Worm (Caenorhabditis elegans) whole organism, L3 larva: ENCODE data around the gene hpo-29.

Experiments used
- aly-2 ChIP-seq: fragments of 150-350 bp; optimal IDR thresholded peaks from 2 replicates; lab custom pipeline; 2014; ENCODE audit warnings: missing biosample characterization, missing genetic modification characterization
- ama-1 ChIP-seq: fragments of 150-350 bp; optimal IDR thresholded peaks from 2 replicates; lab custom pipeline; 2018
- ceh-28 ChIP-seq: fragments of 150-350 bp; optimal IDR thresholded peaks from 2 replicates; lab custom pipeline; 2014; ENCODE audit warnings: missing biosample characterization, missing genetic modification reagents, missing genetic modification characterization
- daf-12 ChIP-seq: fragments of 150-350 bp; optimal IDR thresholded peaks from 2 replicates; lab custom pipeline; 2014; ENCODE audit warnings: missing biosample characterization, missing genetic modification reagents, missing genetic modification characterization
- elt-3 ChIP-seq, 3 experiments: fragments of 150-350 bp in 1 of 3; sonication (generic microtip) in 2 of 3; optimal IDR thresholded peaks; 2 replicates in 2 of 3; 4 replicates in 1 of 3; lab custom pipeline; 2014 to 2017; ENCODE audit warnings: missing biosample characterization in 3 of 3, missing genetic modification characterization in 3 of 3
- nfya-1 ChIP-seq: sonication (generic microtip); optimal IDR thresholded peaks from 2 replicates; lab custom pipeline; 2017; ENCODE audit warnings: missing genetic modification characterization, mild to moderate bottlenecking, missing compliant biosample characterization, antibody characterized with exemption, moderate library complexity; ENCODE audit not compliant: insufficient read depth
- nhr-237 ChIP-seq: fragments of 150-350 bp; optimal IDR thresholded peaks from 2 replicates; lab custom pipeline; 2014; ENCODE audit warnings: missing biosample characterization, missing genetic modification characterization
- nhr-77 ChIP-seq: fragments of 150-350 bp; optimal IDR thresholded peaks from 2 replicates; lab custom pipeline; 2014; ENCODE audit warnings: missing biosample characterization, missing genetic modification characterization
- snpc-4 ChIP-seq: fragments of 150-350 bp; optimal IDR thresholded peaks from 2 replicates; lab custom pipeline; 2014; ENCODE audit warnings: missing biosample characterization, missing genetic modification characterization
- tbx-2 ChIP-seq: sonication (generic microtip); optimal IDR thresholded peaks from 2 replicates; lab custom pipeline; 2016; ENCODE audit warnings: mild to moderate bottlenecking, missing genetic modification characterization, missing compliant biosample characterization
- unc-62 ChIP-seq: fragments of 150-350 bp; sonication (generic microtip); optimal IDR thresholded peaks from 4 replicates; lab custom pipeline; 2014; ENCODE audit warnings: missing biosample characterization, missing genetic modification reagents, missing genetic modification characterization
- zag-1 ChIP-seq: fragments of 150-350 bp; optimal IDR thresholded peaks from 2 replicates; lab custom pipeline; 2014; ENCODE audit warnings: missing biosample characterization, missing genetic modification characterization
- ztf-11 ChIP-seq: fragments of 150-350 bp; optimal IDR thresholded peaks from 2 replicates; lab custom pipeline; 2014; ENCODE audit warnings: missing biosample characterization, missing genetic modification characterization
- ztf-4 ChIP-seq: fragments of 150-350 bp; optimal IDR thresholded peaks from 2 replicates; lab custom pipeline; 2014; ENCODE audit warnings: missing biosample characterization, missing genetic modification characterization

- TF ChIP-seq nhr-237 (tag; lab: Kevin White, UChicago): no peak
- TF ChIP-seq ztf-11 (tag; lab: Kevin White, UChicago): no peak
- no peak for TF ChIP-seq elt-3 (tag; optimal IDR thresholded peaks at IDR 0.05; lab: Kevin White, UChicago)
- no peak for TF ChIP-seq nhr-77
- TF ChIP-seq ceh-28: peak; percentile 60
- TF ChIP-seq tbx-2 (tag; lab: Kevin White, UChicago): no peak
- no peak for TF ChIP-seq ama-1 (lab: Kevin White, UChicago)
- no peak for TF ChIP-seq unc-62 (GFP tag; lab: Kevin White, UChicago)
- TF ChIP-seq snpc-4 (tag; lab: Kevin White, UChicago): no peak
- no peak for TF ChIP-seq aly-2 (tag; lab: Kevin White, UChicago)
- no peak for TF ChIP-seq daf-12 (tag; lab: Kevin White, UChicago)
- TF ChIP-seq zag-1: no peak
- no peak for TF ChIP-seq ztf-4
- TF ChIP-seq nfya-1 (tag; lab: Kevin White, UChicago): no peak
These were observed 15.8 kb downstream of the hpo-29 start for ce11 chrIII:251410-251809.
